Fruit fly (Drosophila melanogaster) whole organism, embryonic: ENCODE measurements around the gene CG43954.

ENCODE experiments used
- B-H1 ChIP-seq: fragments of 200-800 bp; sonication (Bioruptor generic); IDR thresholded peaks from 3 replicates; pipeline ENCODE4 v1.3.6; 2022; ENCODE audit warnings: missing biosample characterization, missing genetic modification characterization
- B-H2 ChIP-seq: fragments of 200-800 bp; sonication (Bioruptor generic); optimal IDR thresholded peaks from 2 replicates; lab custom pipeline; 2018; ENCODE audit warnings: missing biosample characterization, mild to moderate bottlenecking, missing genetic modification characterization
- CG10366 ChIP-seq: fragments of 200-800 bp; sonication (Bioruptor generic); IDR thresholded peaks from 2 replicates; pipeline ENCODE4 v1.3.6; 2022; ENCODE audit warnings: missing biosample characterization, missing genetic modification characterization
- CG10462 ChIP-seq: fragments of 200-800 bp; sonication (Bioruptor generic); optimal IDR thresholded peaks from 2 replicates; lab custom pipeline; 2016; ENCODE audit warnings: missing biosample characterization, missing genetic modification characterization
- CG10565 ChIP-seq: fragments of 200-800 bp; sonication (Bioruptor generic); optimal IDR thresholded peaks from 3 replicates; lab custom pipeline; 2016; ENCODE audit warnings: missing biosample characterization, mild to moderate bottlenecking, missing genetic modification characterization
- CG11093 ChIP-seq: fragments of 200-800 bp; sonication (Bioruptor generic); IDR thresholded peaks from 3 replicates; pipeline ENCODE4 v1.3.6; 2022; ENCODE audit warnings: missing biosample characterization, missing genetic modification characterization
- CG11695 ChIP-seq: fragments of 200-800 bp; sonication (Bioruptor generic); IDR thresholded peaks from 3 replicates; pipeline ENCODE4 v1.3.6; 2022; ENCODE audit warnings: missing biosample characterization, missing genetic modification characterization
- CG18476 ChIP-seq: fragments of 200-800 bp; sonication (Bioruptor generic); optimal IDR thresholded peaks from 2 replicates; lab custom pipeline; 2016; ENCODE audit warnings: missing biosample characterization, mild to moderate bottlenecking, missing genetic modification characterization
- CG2120 ChIP-seq: fragments of 200-800 bp; sonication (Bioruptor generic); optimal IDR thresholded peaks from 3 replicates; lab custom pipeline; 2016; ENCODE audit warnings: missing biosample characterization, missing genetic modification characterization
- CG30020 ChIP-seq: fragments of 200-800 bp; optimal IDR thresholded peaks from 2 replicates; lab custom pipeline; 2019; ENCODE audit warnings: missing biosample characterization, mild to moderate bottlenecking, missing genetic modification characterization, moderate library complexity
- CG30431 ChIP-seq: fragments of 200-800 bp; sonication (Bioruptor generic); optimal IDR thresholded peaks from 2 replicates; lab custom pipeline; 2017; ENCODE audit warnings: missing biosample characterization, missing genetic modification characterization
- CG31441 ChIP-seq: fragments of 200-800 bp; sonication (Bioruptor generic); IDR thresholded peaks from 2 replicates; pipeline ENCODE4 v1.3.6; 2022; ENCODE audit warnings: missing biosample characterization, missing genetic modification characterization
- CG32772 ChIP-seq: fragments of 200-800 bp; sonication (Bioruptor generic); IDR thresholded peaks from 2 replicates; pipeline ENCODE4 v1.3.6; 2022; ENCODE audit warnings: missing biosample characterization, missing genetic modification characterization
- CG3281 ChIP-seq: fragments of 200-800 bp; sonication (Bioruptor generic); optimal IDR thresholded peaks from 3 replicates; lab custom pipeline; 2017; ENCODE audit warnings: missing biosample characterization, mild to moderate bottlenecking, missing genetic modification characterization
- CG33557 ChIP-seq: fragments of 200-800 bp; sonication (Bioruptor generic); optimal IDR thresholded peaks from 2 replicates; lab custom pipeline; 2019; ENCODE audit warnings: missing biosample characterization, mild to moderate bottlenecking, missing genetic modification characterization, moderate library complexity
- CG34224 ChIP-seq: fragments of 200-800 bp; sonication (Bioruptor generic); IDR thresholded peaks from 3 replicates; pipeline ENCODE4 v1.3.6; 2022; ENCODE audit warnings: missing biosample characterization, missing genetic modification characterization; ENCODE audit not compliant: partially characterized antibody
- CG4404 ChIP-seq: fragments of 200-800 bp; sonication (Bioruptor generic); IDR thresholded peaks from 2 replicates; pipeline ENCODE4 v1.3.6; 2022; ENCODE audit warnings: missing biosample characterization, missing genetic modification characterization
- CG6272 ChIP-seq: fragments of 200-800 bp; sonication (Bioruptor generic); IDR thresholded peaks from 2 replicates; pipeline ENCODE4 v1.3.6; 2022; ENCODE audit warnings: missing biosample characterization, missing genetic modification characterization
- CG7271 ChIP-seq: fragments of 200-800 bp; sonication (Bioruptor generic); optimal IDR thresholded peaks from 2 replicates; lab custom pipeline; 2018; ENCODE audit warnings: missing biosample characterization, mild to moderate bottlenecking, missing genetic modification characterization, moderate library complexity
- CG7372 ChIP-seq: fragments of 200-800 bp; sonication (Bioruptor generic); IDR thresholded peaks from 2 replicates; pipeline ENCODE4 v1.3.6; 2022; ENCODE audit warnings: missing biosample characterization, missing genetic modification characterization
- CG7556 ChIP-seq: fragments of 200-800 bp; sonication (Bioruptor generic); optimal IDR thresholded peaks from 2 replicates; lab custom pipeline; 2017; ENCODE audit warnings: missing biosample characterization, mild to moderate bottlenecking, missing genetic modification characterization
- CG7786 ChIP-seq: fragments of 200-800 bp; sonication (Bioruptor generic); optimal IDR thresholded peaks from 2 replicates; lab custom pipeline; 2016; ENCODE audit warnings: missing biosample characterization, missing genetic modification characterization
- CG9215 ChIP-seq: fragments of 200-800 bp; sonication (Bioruptor generic); IDR thresholded peaks from 2 replicates; pipeline ENCODE4 v1.3.6; 2022; ENCODE audit warnings: missing biosample characterization, missing genetic modification characterization
- ERR ChIP-seq: fragments of 200-800 bp; sonication (Bioruptor generic); optimal IDR thresholded peaks from 2 replicates; lab custom pipeline; 2016; ENCODE audit warnings: missing biosample characterization, missing genetic modification characterization
- Ets65A ChIP-seq: fragments of 200-800 bp; sonication (Bioruptor generic); peaks from one replicate; lab custom pipeline; 2016; ENCODE audit warnings: missing biosample characterization, missing genetic modification characterization
- GATAe ChIP-seq: fragments of 200-800 bp; sonication (Bioruptor generic); conservative IDR thresholded peaks from 2 replicates; pipeline ENCODE4 v1.3.6; 2022; ENCODE audit warnings: missing biosample characterization, missing genetic modification characterization
- Hr51 ChIP-seq, 2 experiments: fragments of 200-800 bp; sonication (Bioruptor generic); optimal IDR thresholded peaks; 2 replicates in 1 of 2; 3 replicates in 1 of 2; lab custom pipeline; 2016 to 2018; ENCODE audit warnings: missing biosample characterization in 2 of 2, missing genetic modification characterization in 2 of 2, mild to moderate bottlenecking in 1 of 2, moderate library complexity in 1 of 2
- Lhr ChIP-seq: fragments of 200-800 bp; sonication (Bioruptor generic); optimal IDR thresholded peaks from 3 replicates; lab custom pipeline; 2017; ENCODE audit warnings: mild to moderate bottlenecking, missing biosample characterization, missing genetic modification reagents, missing genetic modification characterization
- Mrtf ChIP-seq: fragments of 200-800 bp; sonication (Bioruptor generic); IDR thresholded peaks from 3 replicates; pipeline ENCODE4 v1.3.6; 2022; ENCODE audit warnings: missing biosample characterization, missing genetic modification characterization
- PHDP ChIP-seq: fragments of 200-800 bp; sonication (Bioruptor generic); optimal IDR thresholded peaks from 3 replicates; lab custom pipeline; 2018; ENCODE audit warnings: missing biosample characterization, mild to moderate bottlenecking, missing genetic modification characterization, moderate library complexity
- Pdp1 ChIP-seq, 2 experiments: fragments of 200-800 bp; sonication (Bioruptor generic); optimal IDR thresholded peaks; 3 replicates each; lab custom pipeline; 2016; ENCODE audit warnings: missing biosample characterization in 2 of 2, missing genetic modification characterization in 2 of 2, mild to moderate bottlenecking in 1 of 2, moderate library complexity in 1 of 2
- Sry-β ChIP-seq: fragments of 200-800 bp; sonication (Bioruptor generic); optimal IDR thresholded peaks from 2 replicates; lab custom pipeline; 2018; ENCODE audit warnings: missing biosample characterization, mild to moderate bottlenecking, missing genetic modification characterization, moderate library complexity
- Sry-δ ChIP-seq: fragments of 200-800 bp; sonication (Bioruptor generic); optimal IDR thresholded peaks from 2 replicates; lab custom pipeline; 2016; ENCODE audit warnings: missing biosample characterization, missing genetic modification characterization
- YL-1 ChIP-seq: fragments of 200-800 bp; sonication (Bioruptor generic); optimal IDR thresholded peaks from 3 replicates; lab custom pipeline; 2017; ENCODE audit warnings: missing biosample characterization, mild to moderate bottlenecking, missing genetic modification characterization
- ab ChIP-seq: fragments of 200-800 bp; sonication (Bioruptor generic); optimal IDR thresholded peaks from 2 replicates; lab custom pipeline; 2016; ENCODE audit warnings: missing biosample characterization, missing genetic modification characterization
- ara ChIP-seq: fragments of 200-800 bp; sonication (Bioruptor generic); IDR thresholded peaks from 2 replicates; pipeline ENCODE4 v1.3.6; 2022; ENCODE audit warnings: missing biosample characterization, missing genetic modification characterization
- ash1 ChIP-seq: fragments of 200-800 bp; sonication (Bioruptor generic); optimal IDR thresholded peaks from 2 replicates; lab custom pipeline; 2018; ENCODE audit warnings: missing biosample characterization, mild to moderate bottlenecking, missing genetic modification characterization
- cato ChIP-seq: fragments of 200-800 bp; sonication (Bioruptor generic); optimal IDR thresholded peaks from 2 replicates; lab custom pipeline; 2016; ENCODE audit warnings: missing biosample characterization, missing genetic modification characterization, borderline replicate concordance
- crp ChIP-seq, 2 experiments: fragments of 200-800 bp; sonication (Bioruptor generic); optimal IDR thresholded peaks; 2 replicates in 1 of 2; 3 replicates in 1 of 2; lab custom pipeline; 2017; ENCODE audit warnings: missing biosample characterization in 2 of 2, missing genetic modification characterization in 2 of 2, mild to moderate bottlenecking in 1 of 2, moderate library complexity in 1 of 2
- dati ChIP-seq: fragments of 200-800 bp; sonication (Bioruptor generic); IDR thresholded peaks from 2 replicates; pipeline ENCODE4 v1.3.6; 2022; ENCODE audit warnings: missing biosample characterization, missing genetic modification characterization
- dmrt11E ChIP-seq: fragments of 200-800 bp; sonication (Bioruptor generic); optimal IDR thresholded peaks from 3 replicates; lab custom pipeline; 2018; ENCODE audit warnings: missing biosample characterization, mild to moderate bottlenecking, missing genetic modification characterization, moderate library complexity
- en ChIP-seq: fragments of 200-800 bp; sonication (Bioruptor generic); optimal IDR thresholded peaks from 2 replicates; lab custom pipeline; 2016; ENCODE audit warnings: missing biosample characterization, missing genetic modification characterization
- gro ChIP-seq: fragments of 200-800 bp; sonication (Bioruptor generic); optimal IDR thresholded peaks from 2 replicates; lab custom pipeline; 2016; ENCODE audit warnings: missing biosample characterization, missing genetic modification characterization
- hb ChIP-seq: fragments of 200-800 bp; sonication (Bioruptor generic); IDR thresholded peaks from 3 replicates; pipeline ENCODE4 v1.3.6; 2022; ENCODE audit warnings: missing biosample characterization, missing genetic modification characterization; ENCODE audit not compliant: partially characterized antibody
- ind ChIP-seq: fragments of 200-800 bp; sonication (Bioruptor generic); optimal IDR thresholded peaks from 3 replicates; lab custom pipeline; 2016; ENCODE audit warnings: missing biosample characterization, missing genetic modification characterization
- kah ChIP-seq: fragments of 200-800 bp; sonication (Bioruptor generic); optimal IDR thresholded peaks from 2 replicates; lab custom pipeline; 2018; ENCODE audit warnings: missing biosample characterization, mild to moderate bottlenecking, missing genetic modification characterization
- oc ChIP-seq: fragments of 200-800 bp; sonication (Bioruptor generic); optimal IDR thresholded peaks from 2 replicates; lab custom pipeline; 2018; ENCODE audit warnings: missing biosample characterization, mild to moderate bottlenecking, missing genetic modification characterization, moderate library complexity
- pzg ChIP-seq: fragments of 200-800 bp; sonication (Bioruptor generic); optimal IDR thresholded peaks from 3 replicates; lab custom pipeline; 2018; ENCODE audit warnings: missing biosample characterization, mild to moderate bottlenecking, missing genetic modification characterization, moderate library complexity
- salm ChIP-seq: fragments of 200-800 bp; sonication (Bioruptor generic); optimal IDR thresholded peaks from 2 replicates; lab custom pipeline; 2018; ENCODE audit warnings: missing biosample characterization, mild to moderate bottlenecking, missing genetic modification characterization
- wek ChIP-seq: fragments of 200-800 bp; sonication (Bioruptor generic); optimal IDR thresholded peaks from 3 replicates; lab custom pipeline; 2018; ENCODE audit warnings: missing biosample characterization, mild to moderate bottlenecking, missing genetic modification characterization, moderate library complexity
- zen ChIP-seq: fragments of 200-800 bp; sonication (Bioruptor generic); optimal IDR thresholded peaks from 3 replicates; lab custom pipeline; 2018; ENCODE audit warnings: missing biosample characterization, mild to moderate bottlenecking, missing genetic modification characterization, moderate library complexity

The CG43954 gene

dm6 chr3L:16642088-16642507 lies 69.4 kb downstream of the CG43954 start (continued):
- TF ChIP-seq kah (GFP tag; lab: Kevin White, UChicago) (peak; percentile 9), CG10366 (GFP tag; lab: Robert Waterston, UW) (no peak), zen (tag; lab: Kevin White, UChicago) (no peak), Ets65A (GFP tag; lab: Kevin White, UChicago) (no peak), B-H1 (GFP tag; lab: Robert Waterston, UW) (no peak), CG2120 (no peak), Sry-β (GFP tag; lab: Kevin White, UChicago) (no peak), oc (tag; lab: Kevin White, UChicago) (no peak), CG30431 (GFP tag; lab: Kevin White, UChicago) (peak; percentile 60), CG9215 (GFP tag; lab: Robert Waterston, UW) (no peak), CG34224 (GFP tag; lab: Robert Waterston, UW) (no peak), B-H2 (GFP tag; lab: Kevin White, UChicago) (no peak), Sry-δ (GFP tag; lab: Kevin White, UChicago) (no peak), en (GFP tag; lab: Kevin White, UChicago) (no peak), wek (GFP tag; lab: Kevin White, UChicago) (no peak), CG33557 (peak; percentile 59), pzg (GFP tag; lab: Kevin White, UChicago) (no peak), CG18476 (GFP tag; lab: Kevin White, UChicago) (peak; percentile 18), CG6272 (GFP tag; lab: Robert Waterston, UW) (no peak), ash1 (no peak), YL-1 (GFP tag; lab: Kevin White, UChicago) (no peak), Lhr (peak; percentile 31), CG10565 (GFP tag; lab: Kevin White, UChicago) (no peak), CG7556 (peak; percentile 76), crp (GFP tag; optimal IDR thresholded peaks at IDR 0.05; lab: Kevin White, UChicago) (no peak), CG3281 (no peak), CG7786 (no peak), ab (GFP tag; lab: Kevin White, UChicago) (no peak), ara (GFP tag; lab: Robert Waterston, UW) (peak; percentile 64; the same call in 1 of the 2 replicates), Mrtf (GFP tag; lab: Robert Waterston, UW) (no peak), CG30020 (tag; lab: Kevin White, UChicago) (peak; percentile 23), CG7372 (GFP tag; lab: Robert Waterston, UW) (no peak), CG10462 (GFP tag; lab: Kevin White, UChicago) (peak; percentile 23), GATAe (GFP tag; lab: Robert Waterston, UW) (no peak), CG31441 (peak; percentile 87), Pdp1 (GFP tag; optimal IDR thresholded peaks at IDR 0.05; lab: Kevin White, UChicago) (peak in 1 of 2 experiments; percentile 2), CG11695 (GFP tag; lab: Robert Waterston, UW) (no peak), PHDP (tag; lab: Kevin White, UChicago) (peak; percentile 30), CG4404 (GFP tag; lab: Robert Waterston, UW) (no peak), dmrt11E (tag; lab: Kevin White, UChicago) (peak; percentile 49), CG11093 (GFP tag; lab: Robert Waterston, UW) (peak; percentile 56; the same call in 1 of the 3 replicates), hb (GFP tag; lab: Robert Waterston, UW) (no peak), cato (GFP tag; lab: Kevin White, UChicago) (peak; percentile 49), salm (tag; lab: Kevin White, UChicago) (no peak), ERR (GFP tag; lab: Kevin White, UChicago) (no peak), gro (GFP tag; lab: Kevin White, UChicago) (no peak), dati (GFP tag; lab: Robert Waterston, UW) (0 out of 2 replicates have a peak, but pooled peaks have one; percentile 5), CG32772 (GFP tag; lab: Robert Waterston, UW) (peak; percentile 20; the same call in 1 of the 2 replicates), Hr51 (GFP tag; optimal IDR thresholded peaks at IDR 0.05; lab: Kevin White, UChicago) (peak in 1 of 2 experiments; percentile 70), ind (peak; percentile 57), CG7271 (no peak)
